Fruit fly (Drosophila melanogaster) whole organism, embryonic: ENCODE results near the gene cdi.

Experiments
- Ada2b ChIP-seq: fragments of 200-800 bp; sonication (Bioruptor generic); IDR thresholded peaks from 2 replicates; pipeline ENCODE4 v1.3.6; 2022; ENCODE audit warnings: missing biosample characterization, missing genetic modification characterization
- Bteb2 ChIP-seq: fragments of 200-800 bp; sonication (Bioruptor generic); optimal IDR thresholded peaks from 2 replicates; lab custom pipeline; 2016; ENCODE audit warnings: missing biosample characterization, missing genetic modification characterization
- CG10321 ChIP-seq: fragments of 200-800 bp; sonication (Bioruptor generic); IDR thresholded peaks from 2 replicates; pipeline ENCODE4 v1.3.6; 2022; ENCODE audit warnings: missing biosample characterization, missing genetic modification characterization
- CG10462 ChIP-seq: fragments of 200-800 bp; sonication (Bioruptor generic); optimal IDR thresholded peaks from 2 replicates; lab custom pipeline; 2016; ENCODE audit warnings: missing biosample characterization, missing genetic modification characterization
- CG10565 ChIP-seq: fragments of 200-800 bp; sonication (Bioruptor generic); optimal IDR thresholded peaks from 3 replicates; lab custom pipeline; 2016; ENCODE audit warnings: missing biosample characterization, mild to moderate bottlenecking, missing genetic modification characterization
- CG10979 ChIP-seq: fragments of 200-800 bp; sonication (Bioruptor generic); optimal IDR thresholded peaks from 2 replicates; lab custom pipeline; 2018; ENCODE audit warnings: missing biosample characterization, mild to moderate bottlenecking, missing genetic modification characterization, moderate library complexity
- CG11696 ChIP-seq: fragments of 200-800 bp; sonication (Bioruptor generic); IDR thresholded peaks from 2 replicates; pipeline ENCODE4 v1.3.6; 2022; ENCODE audit warnings: missing biosample characterization, missing genetic modification characterization
- CG11723 ChIP-seq: fragments of 200-800 bp; sonication (Bioruptor generic); optimal IDR thresholded peaks from 2 replicates; lab custom pipeline; 2017; ENCODE audit warnings: missing biosample characterization, mild to moderate bottlenecking, missing genetic modification characterization
- CG12236 ChIP-seq: fragments of 200-800 bp; sonication (Bioruptor generic); optimal IDR thresholded peaks from 2 replicates; lab custom pipeline; 2016; ENCODE audit warnings: missing biosample characterization, missing genetic modification characterization
- CG12659 ChIP-seq: fragments of 200-800 bp; sonication (Bioruptor generic); optimal IDR thresholded peaks from 3 replicates; lab custom pipeline; 2017; ENCODE audit warnings: mild to moderate bottlenecking, missing biosample characterization, missing genetic modification reagents, missing genetic modification characterization
- CG15011 ChIP-seq: fragments of 200-800 bp; sonication (Bioruptor generic); optimal IDR thresholded peaks from 3 replicates; lab custom pipeline; 2018; ENCODE audit warnings: missing biosample characterization, mild to moderate bottlenecking, missing genetic modification characterization
- CG16863 ChIP-seq: fragments of 200-800 bp; sonication (Bioruptor generic); optimal IDR thresholded peaks from 3 replicates; lab custom pipeline; 2016; ENCODE audit warnings: missing biosample characterization, missing genetic modification characterization
- CG17359 ChIP-seq: fragments of 200-800 bp; sonication (Bioruptor generic); optimal IDR thresholded peaks from 3 replicates; lab custom pipeline; 2018; ENCODE audit warnings: missing biosample characterization, mild to moderate bottlenecking, missing genetic modification characterization, moderate library complexity
- CG17385 ChIP-seq: fragments of 200-800 bp; sonication (Bioruptor generic); optimal IDR thresholded peaks from 3 replicates; lab custom pipeline; 2018; ENCODE audit warnings: missing biosample characterization, mild to moderate bottlenecking, missing genetic modification characterization
- CG18764 ChIP-seq: fragments of 200-800 bp; sonication (Bioruptor generic); optimal IDR thresholded peaks from 3 replicates; lab custom pipeline; 2016; ENCODE audit warnings: missing biosample characterization, missing genetic modification characterization
- CG4424 ChIP-seq: fragments of 200-800 bp; sonication (Bioruptor generic); optimal IDR thresholded peaks from 3 replicates; lab custom pipeline; 2016; ENCODE audit warnings: missing biosample characterization, missing genetic modification characterization
- CG4707 ChIP-seq: fragments of 200-800 bp; sonication (Bioruptor generic); optimal IDR thresholded peaks from 2 replicates; lab custom pipeline; 2018; ENCODE audit warnings: missing biosample characterization, mild to moderate bottlenecking, missing genetic modification characterization, moderate library complexity
- CG6272 ChIP-seq: fragments of 200-800 bp; sonication (Bioruptor generic); IDR thresholded peaks from 2 replicates; pipeline ENCODE4 v1.3.6; 2022; ENCODE audit warnings: missing biosample characterization, missing genetic modification characterization
- CG6813 ChIP-seq: fragments of 200-800 bp; sonication (Bioruptor generic); optimal IDR thresholded peaks from 2 replicates; lab custom pipeline; 2017; ENCODE audit warnings: missing biosample characterization, missing genetic modification characterization, mild to moderate bottlenecking, moderate library complexity, missing genetic modification reagents
- CG7987 ChIP-seq: fragments of 200-800 bp; sonication (Bioruptor generic); optimal IDR thresholded peaks from 2 replicates; lab custom pipeline; 2018; ENCODE audit warnings: missing biosample characterization, mild to moderate bottlenecking, missing genetic modification characterization, moderate library complexity
- CG8281 ChIP-seq: fragments of 200-800 bp; sonication (Bioruptor generic); optimal IDR thresholded peaks from 2 replicates; lab custom pipeline; 2018; ENCODE audit warnings: missing biosample characterization, mild to moderate bottlenecking, missing genetic modification characterization, moderate library complexity
- CG9609 ChIP-seq: fragments of 200-800 bp; sonication (Bioruptor generic); optimal IDR thresholded peaks from 3 replicates; lab custom pipeline; 2016; ENCODE audit warnings: missing biosample characterization, missing genetic modification characterization
- D ChIP-seq, 2 experiments: fragments of 200-800 bp in 1 of 2; fragments of >200 bp in 1 of 2; sonication (Bioruptor generic) in 1 of 2; optimal IDR thresholded peaks; 2 replicates in 1 of 2; 3 replicates in 1 of 2; lab custom pipeline; 2017; ENCODE audit warnings: mild to moderate bottlenecking in 1 of 2, missing biosample characterization in 1 of 2, missing genetic modification characterization in 1 of 2, missing genetic modification reagents in 1 of 2
- E2f2 ChIP-seq: fragments of 200-800 bp; sonication (Bioruptor generic); IDR thresholded peaks from 2 replicates; pipeline ENCODE4 v1.3.6; 2022; ENCODE audit warnings: missing biosample characterization, missing genetic modification characterization
- Elba2 ChIP-seq: fragments of 200-800 bp; sonication (Bioruptor generic); optimal IDR thresholded peaks from 3 replicates; lab custom pipeline; 2016; ENCODE audit warnings: missing biosample characterization, missing genetic modification characterization
- Gsc ChIP-seq: fragments of 200-800 bp; sonication (Bioruptor generic); IDR thresholded peaks from 2 replicates; pipeline ENCODE4 v1.3.6; 2022; ENCODE audit warnings: missing biosample characterization, missing genetic modification characterization
- Hmr ChIP-seq: fragments of 200-800 bp; sonication (Bioruptor generic); optimal IDR thresholded peaks from 3 replicates; lab custom pipeline; 2017; ENCODE audit warnings: mild to moderate bottlenecking, missing biosample characterization, missing genetic modification reagents, missing genetic modification characterization
- Hsf ChIP-seq: fragments of 200-800 bp; sonication (Bioruptor generic); optimal IDR thresholded peaks from 3 replicates; lab custom pipeline; 2016; ENCODE audit warnings: missing biosample characterization, missing genetic modification characterization
- NK7.1 ChIP-seq: fragments of 200-800 bp; sonication (Bioruptor generic); optimal IDR thresholded peaks from 3 replicates; lab custom pipeline; 2016; ENCODE audit warnings: missing biosample characterization, missing genetic modification characterization
- Nf-YC ChIP-seq: fragments of 200-800 bp; optimal IDR thresholded peaks from 3 replicates; lab custom pipeline; 2019; ENCODE audit warnings: missing biosample characterization, mild to moderate bottlenecking, missing genetic modification characterization, moderate library complexity
- PHDP ChIP-seq: fragments of 200-800 bp; sonication (Bioruptor generic); optimal IDR thresholded peaks from 3 replicates; lab custom pipeline; 2018; ENCODE audit warnings: missing biosample characterization, mild to moderate bottlenecking, missing genetic modification characterization, moderate library complexity
- Rfx ChIP-seq: fragments of 200-800 bp; sonication (Bioruptor generic); IDR thresholded peaks from 2 replicates; pipeline ENCODE4 v1.3.6; 2022; ENCODE audit warnings: missing biosample characterization, missing genetic modification characterization
- aop ChIP-seq: fragments of 200-800 bp; sonication (Bioruptor generic); IDR thresholded peaks from 2 replicates; pipeline ENCODE4 v1.3.6; 2022; ENCODE audit warnings: missing biosample characterization, missing genetic modification characterization
- eyg ChIP-seq: fragments of 200-800 bp; sonication (Bioruptor generic); optimal IDR thresholded peaks from 3 replicates; lab custom pipeline; 2016; ENCODE audit warnings: missing biosample characterization, missing genetic modification characterization
- grau ChIP-seq: fragments of 200-800 bp; optimal IDR thresholded peaks from 3 replicates; lab custom pipeline; 2019; ENCODE audit warnings: missing biosample characterization, mild to moderate bottlenecking, missing genetic modification characterization, moderate library complexity
- grn ChIP-seq: fragments of 200-800 bp; sonication (Bioruptor generic); optimal IDR thresholded peaks from 3 replicates; lab custom pipeline; 2017; ENCODE audit warnings: missing biosample characterization, missing genetic modification characterization
- hbn ChIP-seq: fragments of 200-800 bp; sonication (Bioruptor generic); IDR thresholded peaks from 2 replicates; pipeline ENCODE4 v1.3.6; 2022; ENCODE audit warnings: missing biosample characterization, missing genetic modification characterization; ENCODE audit not compliant: partially characterized antibody
- ken ChIP-seq: fragments of 200-800 bp; sonication (Bioruptor generic); IDR thresholded peaks from 3 replicates; pipeline ENCODE4 v1.3.6; 2022; ENCODE audit warnings: missing biosample characterization, missing genetic modification characterization
- lab ChIP-seq: fragments of 200-800 bp; sonication (Bioruptor generic); optimal IDR thresholded peaks from 3 replicates; lab custom pipeline; 2017; ENCODE audit warnings: missing biosample characterization, missing genetic modification characterization, mild to moderate bottlenecking, moderate library complexity, missing genetic modification reagents
- nerfin-1 ChIP-seq: fragments of 200-800 bp; sonication (Bioruptor generic); optimal IDR thresholded peaks from 3 replicates; lab custom pipeline; 2019; ENCODE audit warnings: missing biosample characterization, mild to moderate bottlenecking, missing genetic modification characterization, moderate library complexity
- sc ChIP-seq, 3 experiments: fragments of >200 bp in 2 of 3; fragments of 200-800 bp in 1 of 3; sonication (Bioruptor generic) in 1 of 3; optimal IDR thresholded peaks; 2 replicates in 2 of 3; 3 replicates in 1 of 3; lab custom pipeline; 2017; ENCODE audit warnings: mild to moderate bottlenecking in 1 of 3, missing biosample characterization in 1 of 3, missing genetic modification characterization in 1 of 3, missing genetic modification reagents in 1 of 3
- sim ChIP-seq: fragments of 200-800 bp; sonication (Bioruptor generic); IDR thresholded peaks from 2 replicates; pipeline ENCODE4 v1.3.6; 2022; ENCODE audit warnings: missing biosample characterization, missing genetic modification characterization
- sima ChIP-seq: fragments of 200-800 bp; sonication (Bioruptor generic); optimal IDR thresholded peaks from 2 replicates; lab custom pipeline; 2016; ENCODE audit warnings: missing biosample characterization, missing genetic modification characterization
- slbo ChIP-seq: fragments of 200-800 bp; sonication (Bioruptor generic); IDR thresholded peaks from 2 replicates; pipeline ENCODE4 v1.3.6; 2022; ENCODE audit warnings: missing biosample characterization, missing genetic modification characterization
- slou ChIP-seq: fragments of 200-800 bp; sonication (Bioruptor generic); optimal IDR thresholded peaks from 3 replicates; lab custom pipeline; 2016; ENCODE audit warnings: missing biosample characterization, missing genetic modification characterization
- sna ChIP-seq: fragments of 200-800 bp; sonication (Bioruptor generic); IDR thresholded peaks from 2 replicates; pipeline ENCODE4 v1.3.6; 2022; ENCODE audit warnings: missing biosample characterization, missing genetic modification characterization; ENCODE audit not compliant: partially characterized antibody
- ssp ChIP-seq: fragments of 200-800 bp; sonication (Bioruptor generic); IDR thresholded peaks from 2 replicates; pipeline ENCODE4 v1.3.6; 2022; ENCODE audit warnings: missing biosample characterization, missing genetic modification characterization
- ttk ChIP-seq: fragments of 200-800 bp; sonication (Bioruptor generic); IDR thresholded peaks from 2 replicates; pipeline ENCODE4 v2.1.2; 2022; ENCODE audit warnings: missing biosample characterization, missing genetic modification characterization
- tx ChIP-seq: fragments of 200-800 bp; sonication (Bioruptor generic); optimal IDR thresholded peaks from 2 replicates; lab custom pipeline; 2016; ENCODE audit warnings: missing biosample characterization, missing genetic modification characterization
- unc-4 ChIP-seq: fragments of 200-800 bp; sonication (Bioruptor generic); IDR thresholded peaks from 2 replicates; pipeline ENCODE4 v1.3.6; 2022; ENCODE audit warnings: missing biosample characterization, missing genetic modification characterization; ENCODE audit not compliant: partially characterized antibody

cdi gene

DNA sequence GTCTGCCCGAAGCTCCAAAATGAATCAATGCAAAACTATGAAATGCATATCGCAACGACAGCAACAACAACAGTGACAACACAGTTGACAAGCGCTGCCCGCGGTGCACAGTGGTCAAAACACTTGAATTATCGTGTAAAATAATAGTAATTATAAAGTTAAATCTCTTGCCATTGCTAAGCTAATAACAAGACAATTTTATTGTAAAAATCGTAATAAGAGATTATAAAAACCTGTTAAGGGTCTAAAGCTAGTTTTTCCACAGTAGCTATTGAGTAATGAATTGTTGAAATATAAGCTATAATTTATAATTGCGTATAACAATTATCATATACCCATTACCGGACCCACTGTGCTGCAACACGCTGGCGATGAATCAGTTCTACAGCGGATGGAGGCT, 21.1 kb downstream of the cdi start (continued):
- TF ChIP-seq CG12236 (no peak), CG7987 (no peak), CG4707 (GFP tag; lab: Kevin White, UChicago) (peak; percentile 74), sc (optimal IDR thresholded peaks at IDR 0.05; lab: Kevin White, UChicago) (no peak), sc (GFP tag; optimal IDR thresholded peaks at IDR 0.05; lab: Kevin White, UChicago) (peak; percentile 33), eyg (GFP tag; lab: Kevin White, UChicago) (no peak), lab (GFP tag; lab: Kevin White, UChicago) (peak; percentile 26), hbn (GFP tag; lab: Robert Waterston, UW) (no peak), CG17385 (GFP tag; lab: Kevin White, UChicago) (peak; percentile 39), sim (no peak), D (optimal IDR thresholded peaks at IDR 0.05; lab: Kevin White, UChicago) (no peak), D (GFP tag; optimal IDR thresholded peaks at IDR 0.05; lab: Kevin White, UChicago) (peak; percentile 54), NK7.1 (GFP tag; lab: Kevin White, UChicago) (no peak), Nf-YC (tag; lab: Kevin White, UChicago) (no peak), PHDP (tag; lab: Kevin White, UChicago) (peak; percentile 62), tx (GFP tag; lab: Kevin White, UChicago) (no peak), CG8281 (tag; lab: Kevin White, UChicago) (peak; percentile 6), CG10979 (tag; lab: Kevin White, UChicago) (peak; percentile 79), sna (GFP tag; lab: Robert Waterston, UW) (no peak), Hsf (GFP tag; lab: Kevin White, UChicago) (peak; percentile 36), Ada2b (GFP tag; lab: Robert Waterston, UW) (no peak), Rfx (GFP tag; lab: Robert Waterston, UW) (no peak), Bteb2 (GFP tag; lab: Kevin White, UChicago) (no peak), grau (tag; lab: Kevin White, UChicago) (peak; percentile 56), aop (no peak), CG10321 (GFP tag; lab: Robert Waterston, UW) (no peak), slbo (GFP tag; lab: Robert Waterston, UW) (no peak), slou (GFP tag; lab: Kevin White, UChicago) (no peak), CG11696 (no peak), unc-4 (no peak), CG11723 (GFP tag; lab: Kevin White, UChicago) (peak; percentile 42), ttk (GFP tag; lab: Robert Waterston, UW) (no peak), ssp (GFP tag; lab: Robert Waterston, UW) (no peak), Hmr (GFP tag; lab: Kevin White, UChicago) (no peak), CG6813 (GFP tag; lab: Kevin White, UChicago) (peak; percentile 2), Elba2 (GFP tag; lab: Kevin White, UChicago) (no peak), CG18764 (GFP tag; lab: Kevin White, UChicago) (no peak), CG15011 (GFP tag; lab: Kevin White, UChicago) (peak; percentile 3), CG12659 (no peak), CG10565 (GFP tag; lab: Kevin White, UChicago) (no peak), CG9609 (GFP tag; lab: Kevin White, UChicago) (no peak), CG16863 (GFP tag; lab: Kevin White, UChicago) (peak; percentile 34), ken (GFP tag; lab: Robert Waterston, UW) (peak; percentile 40; the same call in 1 of the 3 replicates), grn (GFP tag; lab: Kevin White, UChicago) (no peak), CG6272 (GFP tag; lab: Robert Waterston, UW) (no peak), Gsc (GFP tag; lab: Robert Waterston, UW) (0 out of 2 replicates have a peak, but pooled peaks have one; percentile 7), nerfin-1 (peak; percentile 71), CG10462 (GFP tag; lab: Kevin White, UChicago) (no peak), E2f2 (GFP tag; lab: Robert Waterston, UW) (peak; percentile 23; the same call in 1 of the 2 replicates), sima (no peak), CG17359 (tag; lab: Kevin White, UChicago) (peak; percentile 67), CG4424 (GFP tag; lab: Kevin White, UChicago) (peak; percentile 67)
